Worm (Caenorhabditis elegans) whole organism, L3 larva: ENCODE data around the gene mksr-2.
A peak's percentile ranks its signal among the peaks of the same experiment; 100 is the strongest.

Experiments used
- R02D3.7 ChIP-seq: fragments of 150-350 bp; optimal IDR thresholded peaks from 2 replicates; lab custom pipeline; 2014; ENCODE audit warnings: missing biosample characterization, missing genetic modification characterization
- ZK546.5 ChIP-seq: sonication (generic microtip); optimal IDR thresholded peaks from 2 replicates; lab custom pipeline; 2017; ENCODE audit warnings: missing biosample characterization, missing genetic modification characterization
- aly-2 ChIP-seq: fragments of 150-350 bp; optimal IDR thresholded peaks from 2 replicates; lab custom pipeline; 2014; ENCODE audit warnings: missing biosample characterization, missing genetic modification characterization
- ama-1 ChIP-seq: fragments of 150-350 bp; optimal IDR thresholded peaks from 2 replicates; lab custom pipeline; 2018
- ceh-28 ChIP-seq: fragments of 150-350 bp; optimal IDR thresholded peaks from 2 replicates; lab custom pipeline; 2014; ENCODE audit warnings: missing biosample characterization, missing genetic modification reagents, missing genetic modification characterization
- ceh-82 ChIP-seq: fragments of 150-350 bp; optimal IDR thresholded peaks from 2 replicates; lab custom pipeline; 2014; ENCODE audit warnings: missing biosample characterization, missing genetic modification characterization
- ceh-9 ChIP-seq: sonication (generic microtip); optimal IDR thresholded peaks from 2 replicates; lab custom pipeline; 2018; ENCODE audit warnings: missing biosample characterization, missing genetic modification characterization
- daf-12 ChIP-seq: fragments of 150-350 bp; optimal IDR thresholded peaks from 2 replicates; lab custom pipeline; 2014; ENCODE audit warnings: missing biosample characterization, missing genetic modification reagents, missing genetic modification characterization
- egl-27 ChIP-seq: sonication (generic microtip); optimal IDR thresholded peaks from 4 replicates; lab custom pipeline; 2017; ENCODE audit warnings: missing biosample characterization, missing genetic modification reagents, missing genetic modification characterization
- egl-5 ChIP-seq: fragments of 150-350 bp; optimal IDR thresholded peaks from 2 replicates; lab custom pipeline; 2017; ENCODE audit warnings: missing biosample characterization, missing genetic modification reagents, missing genetic modification characterization, inconsistent platforms
- elt-1 ChIP-seq: fragments of 150-350 bp; optimal IDR thresholded peaks from 2 replicates; lab custom pipeline; 2014; ENCODE audit warnings: missing biosample characterization, missing genetic modification characterization
- elt-2 ChIP-seq: sonication (generic microtip); optimal IDR thresholded peaks from 2 replicates; lab custom pipeline; 2016; ENCODE audit warnings: missing genetic modification reagents, mild to moderate bottlenecking, missing genetic modification characterization, missing compliant biosample characterization
- elt-3 ChIP-seq, 3 experiments: fragments of 150-350 bp in 1 of 3; sonication (generic microtip) in 2 of 3; optimal IDR thresholded peaks; 2 replicates in 2 of 3; 4 replicates in 1 of 3; lab custom pipeline; 2014 to 2017; ENCODE audit warnings: missing biosample characterization in 3 of 3, missing genetic modification characterization in 3 of 3
- eor-1 ChIP-seq, 2 experiments: fragments of 150-350 bp; optimal IDR thresholded peaks; 2 replicates each; lab custom pipeline; 2014 to 2018; ENCODE audit warnings: missing biosample characterization in 2 of 2, missing genetic modification characterization in 2 of 2
- fkh-10 ChIP-seq: sonication (generic microtip); optimal IDR thresholded peaks from 2 replicates; lab custom pipeline; 2017; ENCODE audit warnings: missing biosample characterization, missing genetic modification reagents, missing genetic modification characterization
- fkh-2 ChIP-seq: fragments of 150-350 bp; optimal IDR thresholded peaks from 2 replicates; lab custom pipeline; 2014; ENCODE audit warnings: missing biosample characterization, missing genetic modification reagents, missing genetic modification characterization
- fos-1 ChIP-seq: fragments of 150-350 bp; optimal IDR thresholded peaks from 2 replicates; lab custom pipeline; 2014; ENCODE audit warnings: missing biosample characterization, missing genetic modification characterization
- jun-1 ChIP-seq: fragments of 150-350 bp; optimal IDR thresholded peaks from 2 replicates; lab custom pipeline; 2014; ENCODE audit warnings: missing biosample characterization, missing genetic modification reagents, missing genetic modification characterization
- lin-15B ChIP-seq: fragments of 150-350 bp; optimal IDR thresholded peaks from 2 replicates; lab custom pipeline; 2014; ENCODE audit warnings: missing biosample characterization, missing genetic modification characterization
- lin-39 ChIP-seq: fragments of 150-350 bp; optimal IDR thresholded peaks from 2 replicates; lab custom pipeline; 2018; ENCODE audit warnings: missing biosample characterization, missing genetic modification reagents, missing genetic modification characterization
- mdl-1 ChIP-seq: fragments of 150-350 bp; optimal IDR thresholded peaks from 2 replicates; lab custom pipeline; 2014; ENCODE audit warnings: missing biosample characterization, missing genetic modification characterization
- nhr-11 ChIP-seq: fragments of 150-350 bp; optimal IDR thresholded peaks from 2 replicates; lab custom pipeline; 2014; ENCODE audit warnings: missing biosample characterization, missing genetic modification characterization
- nhr-23 ChIP-seq: fragments of 150-350 bp; optimal IDR thresholded peaks from 2 replicates; lab custom pipeline; 2014; ENCODE audit warnings: missing biosample characterization, missing genetic modification reagents, missing genetic modification characterization
- nhr-25 ChIP-seq: sonication (generic microtip); optimal IDR thresholded peaks from 2 replicates; lab custom pipeline; 2017; ENCODE audit warnings: missing biosample characterization, missing genetic modification characterization
- nhr-43 ChIP-seq: sonication (generic microtip); optimal IDR thresholded peaks from 2 replicates; lab custom pipeline; 2016; ENCODE audit warnings: mild to moderate bottlenecking, missing genetic modification characterization, missing compliant biosample characterization; ENCODE audit not compliant: poor library complexity, severe bottlenecking
- nhr-67 ChIP-seq: fragments of 150-350 bp; optimal IDR thresholded peaks from 2 replicates; lab custom pipeline; 2014; ENCODE audit warnings: missing biosample characterization, missing genetic modification characterization
- nhr-76 ChIP-seq: fragments of 150-350 bp; sonication (generic microtip); optimal IDR thresholded peaks from 5 replicates; lab custom pipeline; 2014; ENCODE audit warnings: missing biosample characterization, missing genetic modification characterization
- nhr-77 ChIP-seq: fragments of 150-350 bp; optimal IDR thresholded peaks from 2 replicates; lab custom pipeline; 2014; ENCODE audit warnings: missing biosample characterization, missing genetic modification characterization
- pha-4 ChIP-seq: fragments of 150-350 bp; optimal IDR thresholded peaks from 2 replicates; lab custom pipeline; 2014; ENCODE audit warnings: missing biosample characterization, missing genetic modification reagents, missing genetic modification characterization
- snpc-4 ChIP-seq: fragments of 150-350 bp; optimal IDR thresholded peaks from 2 replicates; lab custom pipeline; 2014; ENCODE audit warnings: missing biosample characterization, missing genetic modification characterization
- tbx-2 ChIP-seq: sonication (generic microtip); optimal IDR thresholded peaks from 2 replicates; lab custom pipeline; 2016; ENCODE audit warnings: mild to moderate bottlenecking, missing genetic modification characterization, missing compliant biosample characterization
- unc-39 ChIP-seq: sonication (generic microtip); optimal IDR thresholded peaks from 4 replicates; lab custom pipeline; 2017; ENCODE audit warnings: missing biosample characterization, missing genetic modification characterization
- ztf-11 ChIP-seq: fragments of 150-350 bp; optimal IDR thresholded peaks from 2 replicates; lab custom pipeline; 2014; ENCODE audit warnings: missing biosample characterization, missing genetic modification characterization

Gene mksr-2

DNA sequence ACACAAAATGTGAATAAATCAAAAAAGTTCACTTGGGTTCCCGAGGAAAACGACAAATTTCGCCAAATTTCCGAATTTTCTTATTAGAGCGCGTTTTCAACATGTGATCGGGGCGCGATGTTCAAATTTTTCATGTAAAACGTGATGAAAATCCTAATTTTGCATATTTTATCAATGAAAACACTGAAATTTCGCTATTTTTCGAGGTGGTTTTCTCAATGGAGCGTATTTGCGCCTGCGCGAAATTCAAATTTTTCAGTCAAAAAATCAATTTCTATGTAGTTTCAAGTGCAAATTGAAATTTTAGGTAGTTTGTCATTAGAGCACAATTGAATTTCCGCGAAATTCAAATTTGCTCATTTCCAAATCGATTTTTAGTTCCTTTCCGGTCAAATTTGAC lies 1.0 kb upstream of the mksr-2 start:
- TF ChIP-seq lin-15B (tag; lab: Kevin White, UChicago) (peak; percentile 21), elt-1 (tag; lab: Kevin White, UChicago) (no peak)

DNA sequence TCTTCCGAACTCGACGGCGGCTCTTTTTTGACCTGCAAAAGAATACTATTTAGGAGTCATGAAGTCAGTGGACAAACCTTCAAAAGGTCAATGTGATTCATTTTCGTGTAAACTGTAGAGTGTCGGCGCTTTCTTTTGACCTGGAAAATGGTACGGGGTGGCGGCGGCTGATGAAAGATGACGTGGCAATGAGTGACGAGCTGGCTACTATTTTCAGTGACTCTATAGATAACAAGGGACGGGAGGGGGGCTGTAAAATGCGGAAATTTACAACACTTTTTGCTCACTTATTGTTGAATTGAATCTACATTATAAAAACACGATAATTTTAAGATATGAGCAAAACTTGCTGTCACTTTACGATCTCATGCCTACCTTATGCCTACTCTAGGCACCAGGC lies 6.2 kb downstream of the mksr-2 start, which contains the start of gene lin-1:
TSS of gene lin-1 (minus strand) at position 101 of the 400 bp plus-strand sequence.
- no peak for TF ChIP-seq egl-5 (tag; lab: Kevin White, UChicago)
- TF ChIP-seq nhr-25 (tag; lab: Kevin White, UChicago): no peak
- TF ChIP-seq R02D3.7: no peak
- no peak for TF ChIP-seq ztf-11
- no peak for TF ChIP-seq ama-1
- TF ChIP-seq pha-4 (tag; lab: Kevin White, UChicago): no peak
- no peak for TF ChIP-seq fkh-2 (tag; lab: Kevin White, UChicago)
- TF ChIP-seq ceh-28 (tag; lab: Kevin White, UChicago): no peak
- TF ChIP-seq snpc-4 (tag; lab: Kevin White, UChicago): no peak
- TF ChIP-seq lin-39: no peak
- no peak for TF ChIP-seq tbx-2 (tag; lab: Kevin White, UChicago)
- no peak for TF ChIP-seq ceh-9
- TF ChIP-seq aly-2 (tag; lab: Kevin White, UChicago): no peak
- no peak for TF ChIP-seq nhr-43
- TF ChIP-seq egl-27: no peak
- no peak for TF ChIP-seq ZK546.5 (tag; lab: Kevin White, UChicago)
- TF ChIP-seq nhr-23 (tag; lab: Kevin White, UChicago): no peak

DNA sequence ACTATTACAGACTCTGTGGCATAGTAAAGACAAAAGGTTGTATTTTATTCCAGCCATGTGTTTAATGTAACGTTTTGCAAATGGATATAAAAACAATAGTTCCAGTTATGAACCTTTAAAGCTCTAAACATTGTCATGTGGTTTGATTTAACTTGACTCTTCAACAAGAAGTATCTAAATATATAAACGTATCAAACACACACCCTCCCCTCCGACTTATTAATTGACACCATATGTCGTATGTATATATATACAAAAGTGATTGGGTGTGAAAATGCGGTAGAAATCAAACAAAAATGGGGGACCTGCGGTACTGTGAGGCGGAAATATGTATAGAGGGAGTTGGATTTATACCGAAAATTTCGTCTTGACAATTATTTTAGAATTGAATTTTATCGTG lies 8.0 kb downstream of the mksr-2 start:
- TF ChIP-seq ceh-28 (tag; lab: Kevin White, UChicago) (no peak), nhr-43 (no peak), pha-4 (tag; lab: Kevin White, UChicago) (no peak), snpc-4 (tag; lab: Kevin White, UChicago) (no peak), mdl-1 (tag; lab: Kevin White, UChicago) (no peak), lin-15B (tag; lab: Kevin White, UChicago) (no peak), elt-3 (tag; optimal IDR thresholded peaks at IDR 0.05; lab: Kevin White, UChicago) (no peak), eor-1 (tag; optimal IDR thresholded peaks at IDR 0.05; lab: Kevin White, UChicago) (no peak), fkh-2 (tag; lab: Kevin White, UChicago) (no peak), daf-12 (tag; lab: Kevin White, UChicago) (no peak), fkh-10 (GFP tag; lab: Kevin White, UChicago) (no peak)

DNA sequence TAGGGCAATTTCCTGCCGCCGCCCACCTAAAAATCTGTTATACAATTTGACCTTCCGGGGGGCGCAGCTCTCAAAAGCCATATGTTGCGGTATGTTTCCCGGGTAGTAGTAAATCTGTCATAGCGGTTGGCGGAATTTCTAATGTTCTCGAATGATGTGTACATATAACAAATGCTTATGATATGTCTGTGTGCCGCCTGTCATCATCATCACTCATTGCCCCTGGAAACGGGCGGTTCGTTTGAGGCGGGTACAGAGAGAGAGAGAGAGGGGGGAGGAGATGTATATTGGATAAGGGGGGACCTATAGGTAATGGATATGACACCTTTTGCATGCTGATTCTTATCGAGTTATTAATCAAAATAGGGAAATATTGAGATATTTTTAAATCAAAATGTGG lies 9.7 kb downstream of the mksr-2 start:
- TF ChIP-seq snpc-4 (tag; lab: Kevin White, UChicago) (no peak), nhr-77 (tag; lab: Kevin White, UChicago) (no peak), fkh-10 (GFP tag; lab: Kevin White, UChicago) (no peak), ceh-28 (tag; lab: Kevin White, UChicago) (no peak), egl-5 (tag; lab: Kevin White, UChicago) (no peak), ceh-82 (tag; lab: Kevin White, UChicago) (no peak), nhr-67 (tag; lab: Kevin White, UChicago) (no peak), elt-2 (tag; lab: Kevin White, UChicago) (no peak), unc-39 (tag; lab: Kevin White, UChicago) (no peak), daf-12 (tag; lab: Kevin White, UChicago) (no peak), lin-39 (no peak), elt-1 (tag; lab: Kevin White, UChicago) (no peak)

DNA sequence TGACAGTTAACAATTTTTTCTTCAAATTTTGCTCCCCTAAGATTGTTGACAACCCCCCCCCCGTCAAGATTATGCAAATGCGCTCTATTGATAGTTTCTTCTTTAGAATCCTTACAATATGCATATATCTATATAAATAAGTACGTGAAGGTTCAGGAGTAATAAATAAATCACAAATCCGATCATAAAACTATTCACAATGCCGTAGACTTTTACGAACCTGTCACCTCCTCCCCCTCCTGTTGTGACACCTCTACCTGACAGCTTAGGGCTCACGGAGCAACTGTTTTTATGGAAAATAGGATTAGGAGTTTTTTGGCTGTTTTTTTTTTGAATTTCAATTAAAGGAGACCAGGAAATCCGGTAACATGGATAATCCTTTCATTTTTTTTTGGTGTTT lies 14.2 kb downstream of the mksr-2 start:
- TF ChIP-seq nhr-11 (tag; lab: Kevin White, UChicago) (no peak), fkh-2 (tag; lab: Kevin White, UChicago) (no peak), ztf-11 (no peak), aly-2 (tag; lab: Kevin White, UChicago) (no peak), jun-1 (tag; lab: Kevin White, UChicago) (no peak), egl-27 (no peak), elt-2 (tag; lab: Kevin White, UChicago) (no peak), nhr-76 (tag; lab: Kevin White, UChicago) (no peak), tbx-2 (tag; lab: Kevin White, UChicago) (no peak), R02D3.7 (no peak), lin-39 (no peak), fos-1 (tag; lab: Kevin White, UChicago) (no peak), nhr-77 (tag; lab: Kevin White, UChicago) (no peak), daf-12 (tag; lab: Kevin White, UChicago) (no peak)
- TF ChIP-seq, all 47 proteins: peak for 0
